Fruit fly (Drosophila melanogaster) whole organism, embryonic: ENCODE measurements around the gene CkIIbeta.

ENCODE experiments used
- Asciz ChIP-seq: fragments of 200-800 bp; sonication (Bioruptor generic); optimal IDR thresholded peaks from 2 replicates; lab custom pipeline; 2017; ENCODE audit warnings: missing biosample characterization, mild to moderate bottlenecking, missing genetic modification characterization, missing genetic modification reagents
- Atf3 ChIP-seq: fragments of 200-800 bp; sonication (Bioruptor generic); optimal IDR thresholded peaks from 3 replicates; lab custom pipeline; 2016; ENCODE audit warnings: missing biosample characterization, missing genetic modification characterization
- CG10543 ChIP-seq: fragments of 200-800 bp; sonication (Bioruptor generic); optimal IDR thresholded peaks from 3 replicates; lab custom pipeline; 2017; ENCODE audit warnings: missing biosample characterization, mild to moderate bottlenecking, missing genetic modification characterization, moderate library complexity
- CG12071 ChIP-seq: fragments of 200-800 bp; sonication (Bioruptor generic); optimal IDR thresholded peaks from 3 replicates; lab custom pipeline; 2018; ENCODE audit warnings: missing biosample characterization, mild to moderate bottlenecking, missing genetic modification characterization
- CG13624 ChIP-seq: fragments of 200-800 bp; sonication (Bioruptor generic); optimal IDR thresholded peaks from 2 replicates; lab custom pipeline; 2016; ENCODE audit warnings: missing biosample characterization, missing genetic modification characterization
- CG1647 ChIP-seq: fragments of 200-800 bp; sonication (Bioruptor generic); optimal IDR thresholded peaks from 3 replicates; lab custom pipeline; 2016; ENCODE audit warnings: missing biosample characterization, missing genetic modification characterization
- CG17328 ChIP-seq: fragments of 200-800 bp; sonication (Bioruptor generic); IDR thresholded peaks from 2 replicates; pipeline ENCODE4 v1.3.6; 2022; ENCODE audit warnings: missing biosample characterization, missing genetic modification characterization
- CG17359 ChIP-seq: fragments of 200-800 bp; sonication (Bioruptor generic); optimal IDR thresholded peaks from 3 replicates; lab custom pipeline; 2018; ENCODE audit warnings: missing biosample characterization, mild to moderate bottlenecking, missing genetic modification characterization, moderate library complexity
- CG32532 ChIP-seq: fragments of 200-800 bp; sonication (Bioruptor generic); IDR thresholded peaks from 2 replicates; pipeline ENCODE4 v1.3.6; 2022; ENCODE audit warnings: missing biosample characterization, missing genetic modification characterization
- CG4360 ChIP-seq: fragments of 200-800 bp; sonication (Bioruptor generic); IDR thresholded peaks from 2 replicates; pipeline ENCODE4 v1.3.6; 2022; ENCODE audit warnings: missing biosample characterization, missing genetic modification characterization
- CG4404 ChIP-seq: fragments of 200-800 bp; sonication (Bioruptor generic); IDR thresholded peaks from 2 replicates; pipeline ENCODE4 v1.3.6; 2022; ENCODE audit warnings: missing biosample characterization, missing genetic modification characterization
- CG4854 ChIP-seq: fragments of 200-800 bp; sonication (Bioruptor generic); optimal IDR thresholded peaks from 2 replicates; lab custom pipeline; 2016; ENCODE audit warnings: missing biosample characterization, missing genetic modification characterization, inconsistent platforms
- CG6175 ChIP-seq: fragments of 200-800 bp; sonication (Bioruptor generic); IDR thresholded peaks from 3 replicates; pipeline ENCODE4 v1.3.6; 2022; ENCODE audit warnings: missing biosample characterization, missing genetic modification characterization
- CG6854 ChIP-seq: fragments of 200-800 bp; sonication (Bioruptor generic); optimal IDR thresholded peaks from 3 replicates; lab custom pipeline; 2017; ENCODE audit warnings: missing biosample characterization, mild to moderate bottlenecking, missing genetic modification characterization
- CG7372 ChIP-seq: fragments of 200-800 bp; sonication (Bioruptor generic); IDR thresholded peaks from 2 replicates; pipeline ENCODE4 v1.3.6; 2022; ENCODE audit warnings: missing biosample characterization, missing genetic modification characterization
- CG8290 ChIP-seq, 3 experiments: fragments of 200-800 bp; sonication (Bioruptor generic); optimal IDR thresholded peaks; 2 replicates each; lab custom pipeline; 2016 to 2019; ENCODE audit warnings: missing biosample characterization in 3 of 3, missing genetic modification characterization in 3 of 3, mild to moderate bottlenecking in 2 of 3, moderate library complexity in 1 of 3
- CG8765 ChIP-seq: fragments of 200-800 bp; sonication (Bioruptor generic); IDR thresholded peaks from 2 replicates; pipeline ENCODE4 v1.3.6; 2022; ENCODE audit warnings: missing biosample characterization, missing genetic modification characterization
- CG8924 ChIP-seq: fragments of 200-800 bp; optimal IDR thresholded peaks from 3 replicates; lab custom pipeline; 2019; ENCODE audit warnings: missing biosample characterization, mild to moderate bottlenecking, missing genetic modification characterization, moderate library complexity
- Eip74EF ChIP-seq, 2 experiments: fragments of 200-800 bp in 1 of 2; fragments of >200 bp in 1 of 2; sonication (Bioruptor generic) in 1 of 2; optimal IDR thresholded peaks; 2 replicates each; lab custom pipeline; 2017 to 2019; ENCODE audit warnings: missing biosample characterization in 2 of 2, missing genetic modification characterization in 2 of 2, mild to moderate bottlenecking in 1 of 2, moderate library complexity in 1 of 2
- Hey ChIP-seq: fragments of 200-800 bp; sonication (Bioruptor generic); optimal IDR thresholded peaks from 3 replicates; lab custom pipeline; 2018; ENCODE audit warnings: missing biosample characterization, mild to moderate bottlenecking, missing genetic modification characterization
- HmgZ ChIP-seq: fragments of 200-800 bp; sonication (Bioruptor generic); optimal IDR thresholded peaks from 2 replicates; lab custom pipeline; 2018; ENCODE audit warnings: missing biosample characterization, mild to moderate bottlenecking, missing genetic modification characterization
- Hr3 ChIP-seq: fragments of 200-800 bp; sonication (Bioruptor generic); optimal IDR thresholded peaks from 3 replicates; lab custom pipeline; 2016; ENCODE audit warnings: missing biosample characterization, missing genetic modification characterization
- Mes4 ChIP-seq: fragments of 200-800 bp; sonication (Bioruptor generic); optimal IDR thresholded peaks from 2 replicates; lab custom pipeline; 2016; ENCODE audit warnings: missing biosample characterization, missing genetic modification characterization
- NC2β ChIP-seq: fragments of 200-800 bp; sonication (Bioruptor generic); optimal IDR thresholded peaks from 2 replicates; lab custom pipeline; 2016; ENCODE audit warnings: missing biosample characterization, missing genetic modification characterization
- Optix ChIP-seq: fragments of 200-800 bp; sonication (Bioruptor generic); IDR thresholded peaks from 3 replicates; pipeline ENCODE4 v1.3.6; 2022; ENCODE audit warnings: missing biosample characterization, missing genetic modification characterization
- Rfx ChIP-seq: fragments of 200-800 bp; sonication (Bioruptor generic); IDR thresholded peaks from 2 replicates; pipeline ENCODE4 v1.3.6; 2022; ENCODE audit warnings: missing biosample characterization, missing genetic modification characterization
- Side ChIP-seq: fragments of 200-800 bp; sonication (Bioruptor generic); optimal IDR thresholded peaks from 2 replicates; lab custom pipeline; 2016; ENCODE audit warnings: missing biosample characterization, missing genetic modification characterization
- Spps ChIP-seq: fragments of 200-800 bp; sonication (Bioruptor generic); optimal IDR thresholded peaks from 2 replicates; lab custom pipeline; 2018; ENCODE audit warnings: missing biosample characterization, mild to moderate bottlenecking, missing genetic modification characterization
- Vsx1 ChIP-seq: fragments of 200-800 bp; sonication (Bioruptor generic); optimal IDR thresholded peaks from 2 replicates; lab custom pipeline; 2017; ENCODE audit warnings: missing biosample characterization, mild to moderate bottlenecking, missing genetic modification characterization, missing genetic modification reagents
- bigmax ChIP-seq: fragments of 200-800 bp; sonication (Bioruptor generic); optimal IDR thresholded peaks from 2 replicates; lab custom pipeline; 2018; ENCODE audit warnings: missing biosample characterization, mild to moderate bottlenecking, missing genetic modification characterization
- br ChIP-seq: fragments of >200 bp; optimal IDR thresholded peaks from 2 replicates; lab custom pipeline; 2017
- caup ChIP-seq: fragments of 200-800 bp; sonication (Bioruptor generic); optimal IDR thresholded peaks from 3 replicates; lab custom pipeline; 2017; ENCODE audit warnings: missing biosample characterization, mild to moderate bottlenecking, missing genetic modification characterization, moderate library complexity; ENCODE audit not compliant: severe bottlenecking
- cg ChIP-seq: fragments of 200-800 bp; sonication (Bioruptor generic); optimal IDR thresholded peaks from 3 replicates; lab custom pipeline; 2019; ENCODE audit warnings: missing biosample characterization, mild to moderate bottlenecking, missing genetic modification characterization, moderate library complexity
- chinmo ChIP-seq: fragments of 200-800 bp; sonication (Bioruptor generic); IDR thresholded peaks from 4 replicates; pipeline ENCODE4 v1.3.6; 2022; ENCODE audit warnings: missing biosample characterization, missing genetic modification characterization; ENCODE audit not compliant: partially characterized antibody
- corto ChIP-seq: fragments of 200-800 bp; sonication (Bioruptor generic); optimal IDR thresholded peaks from 2 replicates; lab custom pipeline; 2016; ENCODE audit warnings: missing biosample characterization, mild to moderate bottlenecking, missing genetic modification characterization, moderate library complexity
- eve ChIP-seq, 2 experiments: fragments of >200 bp; optimal IDR thresholded peaks; 2 replicates each; lab custom pipeline; 2017; ENCODE audit warnings: missing biosample characterization in 2 of 2, missing genetic modification characterization in 2 of 2
- gem ChIP-seq: fragments of 200-800 bp; sonication (Bioruptor generic); optimal IDR thresholded peaks from 2 replicates; lab custom pipeline; 2019; ENCODE audit warnings: missing biosample characterization, mild to moderate bottlenecking, missing genetic modification characterization, moderate library complexity
- gro ChIP-seq: fragments of 200-800 bp; sonication (Bioruptor generic); optimal IDR thresholded peaks from 2 replicates; lab custom pipeline; 2016; ENCODE audit warnings: missing biosample characterization, missing genetic modification characterization
- lola ChIP-seq, 3 experiments: fragments of >200 bp in 2 of 3; fragments of 200-800 bp in 1 of 3; sonication (Bioruptor generic) in 1 of 3; optimal IDR thresholded peaks; 2 replicates each; lab custom pipeline; 2017 to 2019; ENCODE audit warnings: missing biosample characterization in 3 of 3, missing genetic modification characterization in 3 of 3, mild to moderate bottlenecking in 1 of 3, moderate library complexity in 1 of 3
- lov ChIP-seq, 2 experiments: fragments of 200-800 bp in 1 of 2; fragments of >200 bp in 1 of 2; sonication (Bioruptor generic) in 1 of 2; IDR thresholded peaks in 1 of 2; optimal IDR thresholded peaks in 1 of 2; 2 replicates in 1 of 2; 3 replicates in 1 of 2; pipeline versions ENCODE4 v1.3.6 to Lab custom; 2017 to 2022; ENCODE audit warnings: missing biosample characterization in 1 of 2, missing genetic modification characterization in 1 of 2
- ro ChIP-seq: fragments of 200-800 bp; sonication (Bioruptor generic); IDR thresholded peaks from 2 replicates; pipeline ENCODE4 v1.3.6; 2022; ENCODE audit warnings: missing biosample characterization, missing genetic modification characterization
- scrt ChIP-seq: fragments of 200-800 bp; sonication (Bioruptor generic); optimal IDR thresholded peaks from 2 replicates; lab custom pipeline; 2018; ENCODE audit warnings: missing biosample characterization, mild to moderate bottlenecking, missing genetic modification characterization, moderate library complexity
- slp2 ChIP-seq: fragments of 200-800 bp; sonication (Bioruptor generic); optimal IDR thresholded peaks from 2 replicates; lab custom pipeline; 2016; ENCODE audit warnings: missing biosample characterization, missing genetic modification characterization
- ssp ChIP-seq: fragments of 200-800 bp; sonication (Bioruptor generic); IDR thresholded peaks from 2 replicates; pipeline ENCODE4 v1.3.6; 2022; ENCODE audit warnings: missing biosample characterization, missing genetic modification characterization
- stc ChIP-seq: fragments of 200-800 bp; sonication (Bioruptor generic); IDR thresholded peaks from 2 replicates; pipeline ENCODE4 v1.3.6; 2022; ENCODE audit warnings: missing biosample characterization, missing genetic modification characterization
- stwl ChIP-seq: fragments of 200-800 bp; sonication (Bioruptor generic); optimal IDR thresholded peaks from 3 replicates; lab custom pipeline; 2018; ENCODE audit warnings: missing biosample characterization, mild to moderate bottlenecking, missing genetic modification characterization, moderate library complexity
- tap ChIP-seq: fragments of 200-800 bp; optimal IDR thresholded peaks from 3 replicates; lab custom pipeline; 2019; ENCODE audit warnings: missing biosample characterization, mild to moderate bottlenecking, missing genetic modification characterization, moderate library complexity
- wdn ChIP-seq: fragments of 200-800 bp; sonication (Bioruptor generic); IDR thresholded peaks from 2 replicates; pipeline ENCODE4 v1.3.6; 2022; ENCODE audit warnings: missing biosample characterization, missing genetic modification characterization

CkIIbeta gene

dm6 chrX:11818047-11818766 lies 25.9 kb downstream of the CkIIbeta start (continued):
- peak; percentile 75 for TF ChIP-seq cg
- peak; percentile 94 for TF ChIP-seq Optix (GFP tag; lab: Robert Waterston, UW)
- TF ChIP-seq lov (optimal IDR thresholded peaks at IDR 0.05; lab: Kevin White, UChicago), result no peak
- TF ChIP-seq lov (GFP tag; IDR thresholded peaks at IDR 0.05; lab: Robert Waterston, UW), result peak; percentile 91
- TF ChIP-seq CG7372, result peak; percentile 89
- peak; percentile 93 for TF ChIP-seq Spps (tag; lab: Kevin White, UChicago)
- peak; percentile 95 for TF ChIP-seq HmgZ (tag; lab: Kevin White, UChicago)
- TF ChIP-seq Eip74EF (GFP tag; optimal IDR thresholded peaks at IDR 0.05; lab: Kevin White, UChicago), result peak in 1 of 2 experiments; percentile 93
- TF ChIP-seq CG17359 (tag; lab: Kevin White, UChicago), result peak; percentile 97
- TF ChIP-seq chinmo (GFP tag; lab: Robert Waterston, UW), result peak; percentile 67; the same call in 1 of the 4 replicates
- TF ChIP-seq tap (tag; lab: Kevin White, UChicago), result peak; percentile 94
- TF ChIP-seq gro (GFP tag; lab: Kevin White, UChicago), result peak; percentile 71
- peak; percentile 79 for TF ChIP-seq CG8290 (GFP tag; optimal IDR thresholded peaks at IDR 0.05; lab: Kevin White, UChicago)
- peak; percentile 67 to 97 for TF ChIP-seq CG8290 (tag; optimal IDR thresholded peaks at IDR 0.05; lab: Kevin White, UChicago)
- TF ChIP-seq scrt (GFP tag; lab: Kevin White, UChicago), result peak; percentile 86
- TF ChIP-seq Vsx1 (GFP tag; lab: Kevin White, UChicago), result peak; percentile 89
- peak in 1 of 3 experiments; percentile 90 for TF ChIP-seq lola (GFP tag; optimal IDR thresholded peaks at IDR 0.05; lab: Kevin White, UChicago)
- peak; percentile 84 for TF ChIP-seq CG6854 (GFP tag; lab: Kevin White, UChicago)
- TF ChIP-seq Rfx (GFP tag; lab: Robert Waterston, UW), result peak; percentile 92
- TF ChIP-seq Mes4 (GFP tag; lab: Kevin White, UChicago), result peak; percentile 95
- peak; percentile 79 for TF ChIP-seq ro (GFP tag; lab: Robert Waterston, UW)
- peak; percentile 91 for TF ChIP-seq CG13624 (GFP tag; lab: Kevin White, UChicago)
- TF ChIP-seq CG17328 (GFP tag; lab: Robert Waterston, UW), result peak; percentile 97
- peak; percentile 90 for TF ChIP-seq corto
- TF ChIP-seq gem (tag; lab: Kevin White, UChicago), result peak; percentile 97
- TF ChIP-seq wdn (GFP tag; lab: Robert Waterston, UW), result peak; percentile 88
- peak; percentile 84 for TF ChIP-seq CG4360 (GFP tag; lab: Robert Waterston, UW)
- TF ChIP-seq Hey (tag; lab: Kevin White, UChicago), result peak; percentile 55
- peak; percentile 42 for TF ChIP-seq stwl (tag; lab: Kevin White, UChicago)
- peak; percentile 96 for TF ChIP-seq CG8924 (tag; lab: Kevin White, UChicago)
- peak; percentile 93 for TF ChIP-seq Asciz (GFP tag; lab: Kevin White, UChicago)
- peak; percentile 84 for TF ChIP-seq CG4854 (GFP tag; lab: Kevin White, UChicago)
- peak; percentile 93 for TF ChIP-seq CG32532 (GFP tag; lab: Robert Waterston, UW)
- TF ChIP-seq NC2β, result peak; percentile 96
- TF ChIP-seq CG4404 (GFP tag; lab: Robert Waterston, UW), result peak; percentile 82
- TF ChIP-seq slp2 (GFP tag; lab: Kevin White, UChicago), result peak; percentile 92
- TF ChIP-seq CG10543, result peak; percentile 68
- peak; percentile 84 for TF ChIP-seq ssp (GFP tag; lab: Robert Waterston, UW)
- TF ChIP-seq CG8765 (GFP tag; lab: Robert Waterston, UW), result peak; percentile 91
- peak; percentile 97 for TF ChIP-seq stc (GFP tag; lab: Robert Waterston, UW)
- no peak for TF ChIP-seq bigmax
- TF ChIP-seq eve (GFP tag; optimal IDR thresholded peaks at IDR 0.05; lab: Kevin White, UChicago), result peak in 1 of 2 experiments; percentile 98
- peak; percentile 77; the same call in 2 of the 3 replicates for TF ChIP-seq CG6175 (GFP tag; lab: Robert Waterston, UW)
- TF ChIP-seq caup (GFP tag; lab: Kevin White, UChicago), result peak; percentile 90
- peak; percentile 96 for TF ChIP-seq Side (GFP tag; lab: Kevin White, UChicago)
- peak; percentile 88 for TF ChIP-seq CG1647 (GFP tag; lab: Kevin White, UChicago)
- peak; percentile 93 for TF ChIP-seq Atf3 (GFP tag; lab: Kevin White, UChicago)
- peak; percentile 91 for TF ChIP-seq Hr3 (GFP tag; lab: Kevin White, UChicago)
- TF ChIP-seq CG12071 (GFP tag; lab: Kevin White, UChicago), result peak; percentile 94
- no peak for TF ChIP-seq br (lab: Kevin White, UChicago)
